Worm (Caenorhabditis elegans): ENCODE data around the gene col-127.

col-127 gene

DNA sequence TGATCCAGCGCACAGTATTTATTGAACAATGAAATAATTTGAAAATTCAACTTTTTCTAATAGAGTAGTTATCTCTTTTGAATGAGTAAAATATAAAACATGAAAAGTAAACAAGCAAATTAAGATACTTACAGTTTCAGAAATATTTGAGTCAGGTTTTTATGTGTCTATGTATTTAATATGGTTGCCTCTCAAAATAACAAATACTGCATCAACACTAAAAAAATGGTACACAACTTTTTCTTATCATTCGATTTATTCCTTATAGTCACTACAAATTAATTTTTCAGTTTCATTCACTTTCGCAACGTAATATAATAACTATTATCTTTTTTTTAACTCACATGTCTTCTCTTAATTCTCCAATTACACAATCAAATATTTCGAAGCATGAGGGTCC is 18.6 kb downstream of the col-127 start:
- TF ChIP-seq nhr-12 (tag; optimal IDR thresholded peaks at IDR 0.05) = no peak
- no peak for TF ChIP-seq nhr-237 (tag; optimal IDR thresholded peaks at IDR 0.05)
- no peak for TF ChIP-seq cnd-1 (tag; optimal IDR thresholded peaks at IDR 0.05)
- no peak for TF ChIP-seq elt-3 (tag; optimal IDR thresholded peaks at IDR 0.05)
- TF ChIP-seq blmp-1 (tag; optimal IDR thresholded peaks at IDR 0.05) = no peak
- no peak for TF ChIP-seq unc-62 (GFP tag; optimal IDR thresholded peaks at IDR 0.05)
- TF ChIP-seq hlh-1 (tag; optimal IDR thresholded peaks at IDR 0.05) = no peak
- no peak for TF ChIP-seq ceh-83 (GFP tag; optimal IDR thresholded peaks at IDR 0.05)
- no peak for TF ChIP-seq M03D4.4 (tag; optimal IDR thresholded peaks at IDR 0.05)
- no peak for TF ChIP-seq mab-5 (tag; optimal IDR thresholded peaks at IDR 0.05)

DNA sequence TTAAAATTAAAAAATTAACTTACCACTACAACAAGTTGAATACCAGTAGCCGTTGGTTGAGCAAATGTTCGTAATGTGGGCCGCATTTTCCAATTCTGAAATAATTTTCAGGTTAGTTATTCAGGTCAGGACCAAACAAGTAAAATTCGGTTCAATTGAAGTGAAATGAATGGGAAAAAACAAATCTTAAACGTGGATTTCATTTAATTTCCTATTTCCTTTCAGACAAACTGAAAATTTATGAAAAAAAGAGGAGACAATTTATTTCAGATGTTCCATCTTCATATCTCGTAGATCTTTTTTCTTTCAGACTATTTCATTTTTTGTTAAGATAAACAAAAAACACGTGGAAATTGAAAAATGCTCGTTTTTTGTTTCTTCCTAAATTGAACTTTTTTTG is 24.6 kb downstream of the col-127 start, which contains the start of gene C05C12.6:
TSS of gene C05C12.6 (minus strand) at position 101 of the 400 bp plus-strand sequence.
- TF ChIP-seq sem-2 (GFP tag; optimal IDR thresholded peaks at IDR 0.05) (no peak), elt-3 (tag; optimal IDR thresholded peaks at IDR 0.05) (no peak), pha-4 (tag; optimal IDR thresholded peaks at IDR 0.05) (no peak), ztf-11 (tag; optimal IDR thresholded peaks at IDR 0.05) (no peak), nhr-237 (tag; optimal IDR thresholded peaks at IDR 0.05) (no peak), mls-2 (tag; optimal IDR thresholded peaks at IDR 0.05) (no peak), flh-1 (GFP tag; optimal IDR thresholded peaks at IDR 0.05) (no peak), nhr-28 (tag; optimal IDR thresholded peaks at IDR 0.05) (no peak), ham-2 (GFP tag; optimal IDR thresholded peaks at IDR 0.05) (no peak), ceh-43 (GFP tag; optimal IDR thresholded peaks at IDR 0.05) (no peak), bed-3 (GFP tag; optimal IDR thresholded peaks at IDR 0.05) (no peak), lin-13 (tag; optimal IDR thresholded peaks at IDR 0.05) (no peak), drap-1 (GFP tag; optimal IDR thresholded peaks at IDR 0.05) (no peak), unc-120 (tag; optimal IDR thresholded peaks at IDR 0.05; ENCODE audit: poor library complexity, severe bottlenecking) (no peak), unc-39 (tag; optimal IDR thresholded peaks at IDR 0.05) (no peak), blmp-1 (tag; optimal IDR thresholded peaks at IDR 0.05) (no peak), elt-1 (tag; optimal IDR thresholded peaks at IDR 0.05; ENCODE audit: borderline replicate concordance, insufficient read depth) (no peak), unc-62 (GFP tag; optimal IDR thresholded peaks at IDR 0.05) (no peak)

DNA sequence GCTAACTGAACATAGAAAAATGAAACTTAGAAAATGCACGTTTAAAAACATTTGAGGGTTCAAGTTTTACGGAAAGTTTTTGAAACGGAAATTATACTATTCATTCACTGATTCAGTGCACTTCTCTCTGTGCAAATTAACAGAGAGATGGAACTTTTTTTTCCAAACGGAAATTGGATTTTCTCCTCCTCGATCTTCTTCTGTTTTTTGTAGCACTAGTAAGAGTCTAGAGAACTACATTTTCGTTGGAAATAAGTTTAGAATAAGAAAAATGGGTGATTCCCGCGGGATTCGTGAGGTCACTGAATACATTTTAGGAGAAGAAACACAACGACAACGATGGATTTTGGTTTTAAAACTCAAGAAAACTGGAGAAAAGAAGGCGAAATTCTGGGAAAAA is 30.2 kb downstream of the col-127 start:
- TF ChIP-seq mls-2 (tag; optimal IDR thresholded peaks at IDR 0.05) = no peak
- TF ChIP-seq ces-1 (GFP tag; optimal IDR thresholded peaks at IDR 0.05) = peak; percentile 34
- no peak for TF ChIP-seq nhr-12 (tag; optimal IDR thresholded peaks at IDR 0.05)
- no peak for TF ChIP-seq lin-32 (GFP tag; optimal IDR thresholded peaks at IDR 0.05)

DNA sequence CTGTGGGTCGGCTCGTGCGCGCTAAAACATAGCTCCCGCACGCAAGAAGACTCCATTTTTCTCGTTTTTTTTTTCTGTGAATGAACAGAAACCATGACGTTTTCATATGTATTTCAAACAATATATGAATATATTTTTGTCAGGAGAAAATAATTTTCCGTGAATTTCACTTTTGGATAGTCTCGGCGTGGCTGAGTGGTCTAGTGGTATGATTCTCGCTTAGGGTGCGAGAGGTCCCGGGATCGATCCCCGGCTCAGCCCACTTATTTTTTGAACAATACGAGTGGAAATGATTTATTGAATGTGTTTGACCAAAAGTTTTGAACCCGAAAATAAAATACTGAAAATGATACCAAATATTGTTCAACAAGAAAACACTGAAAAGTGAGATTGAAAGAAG is 34.6 kb downstream of the col-127 start:
- TF ChIP-seq flh-1 (GFP tag; optimal IDR thresholded peaks at IDR 0.05) (no peak), nhr-12 (tag; optimal IDR thresholded peaks at IDR 0.05) (no peak), nhr-28 (tag; optimal IDR thresholded peaks at IDR 0.05) (no peak), nhr-2 (tag; optimal IDR thresholded peaks at IDR 0.05) (no peak), mep-1 (tag; optimal IDR thresholded peaks at IDR 0.05) (no peak), lin-13 (tag; optimal IDR thresholded peaks at IDR 0.05) (no peak), nhr-76 (tag; optimal IDR thresholded peaks at IDR 0.05) (no peak), unc-120 (tag; optimal IDR thresholded peaks at IDR 0.05; ENCODE audit: poor library complexity, severe bottlenecking) (no peak), blmp-1 (tag; optimal IDR thresholded peaks at IDR 0.05) (no peak), zip-8 (tag; optimal IDR thresholded peaks at IDR 0.05) (no peak), cnd-1 (tag; optimal IDR thresholded peaks at IDR 0.05) (no peak), hlh-1 (tag; optimal IDR thresholded peaks at IDR 0.05) (no peak), tbx-8 (GFP tag; optimal IDR thresholded peaks at IDR 0.05) (no peak), lsy-2 (tag; optimal IDR thresholded peaks at IDR 0.05) (no peak), lin-32 (GFP tag; optimal IDR thresholded peaks at IDR 0.05) (no peak), unc-39 (tag; optimal IDR thresholded peaks at IDR 0.05) (no peak)

DNA sequence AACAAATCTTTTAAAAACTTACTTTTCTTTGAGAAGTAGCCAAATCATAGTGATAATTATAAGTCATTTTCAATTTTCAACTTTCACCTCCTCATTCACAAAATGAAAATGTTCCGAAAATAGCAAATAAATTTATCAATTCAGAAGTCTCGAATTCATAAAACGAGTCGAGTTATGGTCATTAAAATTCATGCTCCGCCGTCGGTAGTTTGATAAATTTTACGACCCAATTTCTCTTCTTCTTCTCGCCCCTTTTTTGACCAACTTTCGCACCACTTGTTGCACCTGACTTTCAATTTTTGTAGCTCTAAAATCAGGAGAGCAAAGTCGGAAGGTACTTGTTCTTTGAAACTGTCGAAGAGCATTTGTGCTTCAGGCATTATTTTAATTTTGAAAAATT is 35.9 kb downstream of the col-127 start, which contains the start of gene best-7:
TSS of gene best-7 (minus strand) at position 239 of the 400 bp plus-strand sequence.
- TF ChIP-seq blmp-1 (tag; optimal IDR thresholded peaks at IDR 0.05) (no peak), lsy-2 (tag; optimal IDR thresholded peaks at IDR 0.05) (no peak), snpc-4 (tag; optimal IDR thresholded peaks at IDR 0.05) (no peak), cnd-1 (tag; optimal IDR thresholded peaks at IDR 0.05) (no peak), hlh-1 (tag; optimal IDR thresholded peaks at IDR 0.05) (no peak), nhr-2 (tag; optimal IDR thresholded peaks at IDR 0.05) (no peak), mep-1 (tag; optimal IDR thresholded peaks at IDR 0.05) (no peak), nhr-12 (tag; optimal IDR thresholded peaks at IDR 0.05) (no peak), drap-1 (GFP tag; optimal IDR thresholded peaks at IDR 0.05) (no peak), nhr-237 (tag; optimal IDR thresholded peaks at IDR 0.05) (no peak), tbx-8 (GFP tag; optimal IDR thresholded peaks at IDR 0.05) (no peak), ces-1 (GFP tag; optimal IDR thresholded peaks at IDR 0.05) (no peak), nhr-76 (tag; optimal IDR thresholded peaks at IDR 0.05) (no peak), sptf-1 (tag; optimal IDR thresholded peaks at IDR 0.05) (no peak), M03D4.4 (tag; optimal IDR thresholded peaks at IDR 0.05) (no peak)

Data from whole organism, mixed stage, embryonic.